Fruit fly (Drosophila melanogaster): Measurements from ENCODE around the gene Adss.
A peak's percentile ranks its signal among the peaks of the same experiment; 100 is the strongest.

Adss gene

dm6 chr3R:20834770-20835183, 4.4 kb upstream of the Adss start (continued):
- TF ChIP-seq GATAe (GFP tag; conservative IDR thresholded peaks at IDR 0.05) (no peak), CG16779 (GFP tag; IDR thresholded peaks at IDR 0.05) (no peak), ind (GFP tag; optimal IDR thresholded peaks at IDR 0.05) (no peak), pho (GFP tag; optimal IDR thresholded peaks at IDR 0.05) (no peak), CG11560 (tag; IDR thresholded peaks at IDR 0.05) (no peak), cwo (GFP tag; optimal IDR thresholded peaks at IDR 0.05) (peak; percentile 4), chm (GFP tag; IDR thresholded peaks at IDR 0.05) (no peak), CG12071 (GFP tag; optimal IDR thresholded peaks at IDR 0.05) (peak; percentile 85), CG12236 (GFP tag; optimal IDR thresholded peaks at IDR 0.05) (peak; percentile 6), Doc2 (GFP tag; IDR thresholded peaks at IDR 0.05) (no peak), D19A (tag; optimal IDR thresholded peaks at IDR 0.05) (no peak), NK7.1 (GFP tag; optimal IDR thresholded peaks at IDR 0.05) (peak; percentile 29), Gsc (GFP tag; IDR thresholded peaks at IDR 0.05) (no peak), pzg (GFP tag; optimal IDR thresholded peaks at IDR 0.05) (no peak), Mad (GFP tag; optimal IDR thresholded peaks at IDR 0.05) (no peak), salm (tag; optimal IDR thresholded peaks at IDR 0.05) (peak; percentile 46), Hand (GFP tag; optimal IDR thresholded peaks at IDR 0.05) (no peak), CG18476 (GFP tag; optimal IDR thresholded peaks at IDR 0.05) (peak; percentile 4), klu (GFP tag; IDR thresholded peaks at IDR 0.05) (no peak), Dad (GFP tag; optimal IDR thresholded peaks at IDR 0.05) (no peak), CG10979 (tag; optimal IDR thresholded peaks at IDR 0.05) (no peak), maf-S (GFP tag; optimal IDR thresholded peaks at IDR 0.05) (no peak), NfI (GFP tag; optimal IDR thresholded peaks at IDR 0.05) (peak; percentile 6), CG7556 (GFP tag; optimal IDR thresholded peaks at IDR 0.05) (peak; percentile 35), fd3F (GFP tag; optimal IDR thresholded peaks at IDR 0.05) (peak; percentile 87), D19B (GFP tag; optimal IDR thresholded peaks at IDR 0.05) (peak; percentile 6), Sry-δ (GFP tag; optimal IDR thresholded peaks at IDR 0.05) (no peak), repo (GFP tag; optimal IDR thresholded peaks at IDR 0.05) (no peak), ash1 (GFP tag; optimal IDR thresholded peaks at IDR 0.05) (peak; percentile 13), Eip74EF (GFP tag; optimal IDR thresholded peaks at IDR 0.05) (peak in 1 of 2 experiments; percentile 1), NFAT (GFP tag; IDR thresholded peaks at IDR 0.05) (no peak), Meics (GFP tag; optimal IDR thresholded peaks at IDR 0.05) (peak; percentile 66), fd96Cb (tag; optimal IDR thresholded peaks at IDR 0.05) (no peak), Oli (tag; optimal IDR thresholded peaks at IDR 0.05) (peak; percentile 44), B-H2 (GFP tag; optimal IDR thresholded peaks at IDR 0.05) (no peak), CG31441 (GFP tag; IDR thresholded peaks at IDR 0.05) (no peak), Dfd (GFP tag; optimal IDR thresholded peaks at IDR 0.05) (no peak), slbo (GFP tag; IDR thresholded peaks at IDR 0.05) (no peak), grn (GFP tag; optimal IDR thresholded peaks at IDR 0.05) (no peak), CG11696 (GFP tag; IDR thresholded peaks at IDR 0.05) (no peak), crol (GFP tag; IDR thresholded peaks at IDR 0.05) (no peak), CG4820 (GFP tag; optimal IDR thresholded peaks at IDR 0.05) (no peak), B-H1 (GFP tag; IDR thresholded peaks at IDR 0.05) (no peak; the same call in 2 of the 3 replicates), CG11723 (GFP tag; optimal IDR thresholded peaks at IDR 0.05) (peak; percentile 39), h (optimal IDR thresholded peaks at IDR 0.05) (no peak), schlank (tag; optimal IDR thresholded peaks at IDR 0.05) (peak; percentile 63), Hmx (GFP tag; optimal IDR thresholded peaks at IDR 0.05) (no peak), Ets65A (GFP tag) (no peak), Myb (GFP tag; optimal IDR thresholded peaks at IDR 0.05) (no peak), Six4 (GFP tag; optimal IDR thresholded peaks at IDR 0.05) (no peak), pros (GFP tag; optimal IDR thresholded peaks at IDR 0.05) (no peak), lilli (GFP tag; optimal IDR thresholded peaks at IDR 0.05) (no peak), abd-A (tag; optimal IDR thresholded peaks at IDR 0.05) (no peak)
